Worm (Caenorhabditis elegans) whole organism, L3 larva: Measurements from ENCODE around the gene ugt-44.
A peak's percentile ranks its signal among the peaks of the same experiment; 100 is the strongest.

Experiments used
- R02D3.7 ChIP-seq: fragments of 150-350 bp; optimal IDR thresholded peaks from 2 replicates; lab custom pipeline; 2014; ENCODE audit warnings: missing biosample characterization, missing genetic modification characterization
- ZK546.5 ChIP-seq: sonication (generic microtip); optimal IDR thresholded peaks from 2 replicates; lab custom pipeline; 2017; ENCODE audit warnings: missing biosample characterization, missing genetic modification characterization
- aly-2 ChIP-seq: fragments of 150-350 bp; optimal IDR thresholded peaks from 2 replicates; lab custom pipeline; 2014; ENCODE audit warnings: missing biosample characterization, missing genetic modification characterization
- ama-1 ChIP-seq: fragments of 150-350 bp; optimal IDR thresholded peaks from 2 replicates; lab custom pipeline; 2018
- ceh-16 ChIP-seq: sonication (generic microtip); optimal IDR thresholded peaks from 2 replicates; lab custom pipeline; 2017; ENCODE audit warnings: missing biosample characterization, missing genetic modification characterization
- ceh-28 ChIP-seq: fragments of 150-350 bp; optimal IDR thresholded peaks from 2 replicates; lab custom pipeline; 2014; ENCODE audit warnings: missing biosample characterization, missing genetic modification reagents, missing genetic modification characterization
- ceh-82 ChIP-seq: fragments of 150-350 bp; optimal IDR thresholded peaks from 2 replicates; lab custom pipeline; 2014; ENCODE audit warnings: missing biosample characterization, missing genetic modification characterization
- ceh-9 ChIP-seq: sonication (generic microtip); optimal IDR thresholded peaks from 2 replicates; lab custom pipeline; 2018; ENCODE audit warnings: missing biosample characterization, missing genetic modification characterization
- daf-12 ChIP-seq: fragments of 150-350 bp; optimal IDR thresholded peaks from 2 replicates; lab custom pipeline; 2014; ENCODE audit warnings: missing biosample characterization, missing genetic modification reagents, missing genetic modification characterization
- egl-27 ChIP-seq: sonication (generic microtip); optimal IDR thresholded peaks from 4 replicates; lab custom pipeline; 2017; ENCODE audit warnings: missing biosample characterization, missing genetic modification reagents, missing genetic modification characterization
- egl-5 ChIP-seq: fragments of 150-350 bp; optimal IDR thresholded peaks from 2 replicates; lab custom pipeline; 2017; ENCODE audit warnings: missing biosample characterization, missing genetic modification reagents, missing genetic modification characterization, inconsistent platforms
- elt-1 ChIP-seq: fragments of 150-350 bp; optimal IDR thresholded peaks from 2 replicates; lab custom pipeline; 2014; ENCODE audit warnings: missing biosample characterization, missing genetic modification characterization
- elt-2 ChIP-seq: sonication (generic microtip); optimal IDR thresholded peaks from 2 replicates; lab custom pipeline; 2016; ENCODE audit warnings: missing genetic modification reagents, mild to moderate bottlenecking, missing genetic modification characterization, missing compliant biosample characterization
- elt-3 ChIP-seq, 3 experiments: fragments of 150-350 bp in 1 of 3; sonication (generic microtip) in 2 of 3; optimal IDR thresholded peaks; 2 replicates in 2 of 3; 4 replicates in 1 of 3; lab custom pipeline; 2014 to 2017; ENCODE audit warnings: missing biosample characterization in 3 of 3, missing genetic modification characterization in 3 of 3
- eor-1 ChIP-seq, 2 experiments: fragments of 150-350 bp; optimal IDR thresholded peaks; 2 replicates each; lab custom pipeline; 2014 to 2018; ENCODE audit warnings: missing biosample characterization in 2 of 2, missing genetic modification characterization in 2 of 2
- hmg-11 ChIP-seq: sonication (generic microtip); optimal IDR thresholded peaks from 2 replicates; lab custom pipeline; 2016; ENCODE audit warnings: missing genetic modification characterization, missing compliant biosample characterization
- jun-1 ChIP-seq: fragments of 150-350 bp; optimal IDR thresholded peaks from 2 replicates; lab custom pipeline; 2014; ENCODE audit warnings: missing biosample characterization, missing genetic modification reagents, missing genetic modification characterization
- lin-15B ChIP-seq: fragments of 150-350 bp; optimal IDR thresholded peaks from 2 replicates; lab custom pipeline; 2014; ENCODE audit warnings: missing biosample characterization, missing genetic modification characterization
- lin-39 ChIP-seq: fragments of 150-350 bp; optimal IDR thresholded peaks from 2 replicates; lab custom pipeline; 2018; ENCODE audit warnings: missing biosample characterization, missing genetic modification reagents, missing genetic modification characterization
- lsy-12 ChIP-seq: sonication (generic microtip); optimal IDR thresholded peaks from 2 replicates; lab custom pipeline; 2016; ENCODE audit warnings: mild to moderate bottlenecking, missing genetic modification characterization, missing compliant biosample characterization
- mdl-1 ChIP-seq: fragments of 150-350 bp; optimal IDR thresholded peaks from 2 replicates; lab custom pipeline; 2014; ENCODE audit warnings: missing biosample characterization, missing genetic modification characterization
- mml-1 ChIP-seq: fragments of 150-350 bp; sonication (generic microtip); optimal IDR thresholded peaks from 3 replicates; lab custom pipeline; 2014; ENCODE audit warnings: missing biosample characterization, missing genetic modification characterization
- nfya-1 ChIP-seq: sonication (generic microtip); optimal IDR thresholded peaks from 2 replicates; lab custom pipeline; 2017; ENCODE audit warnings: missing genetic modification characterization, mild to moderate bottlenecking, missing compliant biosample characterization, antibody characterized with exemption, moderate library complexity; ENCODE audit not compliant: insufficient read depth
- nhr-11 ChIP-seq: fragments of 150-350 bp; optimal IDR thresholded peaks from 2 replicates; lab custom pipeline; 2014; ENCODE audit warnings: missing biosample characterization, missing genetic modification characterization
- nhr-12 ChIP-seq: fragments of 150-350 bp; optimal IDR thresholded peaks from 2 replicates; lab custom pipeline; 2014; ENCODE audit warnings: missing biosample characterization, missing genetic modification characterization
- nhr-23 ChIP-seq: fragments of 150-350 bp; optimal IDR thresholded peaks from 2 replicates; lab custom pipeline; 2014; ENCODE audit warnings: missing biosample characterization, missing genetic modification reagents, missing genetic modification characterization
- nhr-237 ChIP-seq: fragments of 150-350 bp; optimal IDR thresholded peaks from 2 replicates; lab custom pipeline; 2014; ENCODE audit warnings: missing biosample characterization, missing genetic modification characterization
- nhr-25 ChIP-seq: sonication (generic microtip); optimal IDR thresholded peaks from 2 replicates; lab custom pipeline; 2017; ENCODE audit warnings: missing biosample characterization, missing genetic modification characterization
- nhr-28 ChIP-seq: fragments of 150-350 bp; optimal IDR thresholded peaks from 2 replicates; lab custom pipeline; 2014; ENCODE audit warnings: missing biosample characterization, missing genetic modification characterization
- nhr-67 ChIP-seq: fragments of 150-350 bp; optimal IDR thresholded peaks from 2 replicates; lab custom pipeline; 2014; ENCODE audit warnings: missing biosample characterization, missing genetic modification characterization
- nhr-76 ChIP-seq: fragments of 150-350 bp; sonication (generic microtip); optimal IDR thresholded peaks from 5 replicates; lab custom pipeline; 2014; ENCODE audit warnings: missing biosample characterization, missing genetic modification characterization
- pha-4 ChIP-seq: fragments of 150-350 bp; optimal IDR thresholded peaks from 2 replicates; lab custom pipeline; 2014; ENCODE audit warnings: missing biosample characterization, missing genetic modification reagents, missing genetic modification characterization
- pqm-1 ChIP-seq: fragments of 150-350 bp; optimal IDR thresholded peaks from 2 replicates; lab custom pipeline; 2017; ENCODE audit warnings: missing biosample characterization, missing genetic modification characterization, inconsistent platforms
- sea-2 ChIP-seq: fragments of 150-350 bp; sonication (generic microtip); optimal IDR thresholded peaks from 4 replicates; lab custom pipeline; 2014; ENCODE audit warnings: missing biosample characterization, missing genetic modification reagents, missing genetic modification characterization
- skn-1 ChIP-seq: fragments of 150-350 bp; optimal IDR thresholded peaks from 2 replicates; lab custom pipeline; 2014; ENCODE audit warnings: missing biosample characterization, missing genetic modification characterization
- snpc-4 ChIP-seq: fragments of 150-350 bp; optimal IDR thresholded peaks from 2 replicates; lab custom pipeline; 2014; ENCODE audit warnings: missing biosample characterization, missing genetic modification characterization
- tbx-2 ChIP-seq: sonication (generic microtip); optimal IDR thresholded peaks from 2 replicates; lab custom pipeline; 2016; ENCODE audit warnings: mild to moderate bottlenecking, missing genetic modification characterization, missing compliant biosample characterization
- unc-39 ChIP-seq: sonication (generic microtip); optimal IDR thresholded peaks from 4 replicates; lab custom pipeline; 2017; ENCODE audit warnings: missing biosample characterization, missing genetic modification characterization
- unc-62 ChIP-seq: fragments of 150-350 bp; sonication (generic microtip); optimal IDR thresholded peaks from 4 replicates; lab custom pipeline; 2014; ENCODE audit warnings: missing biosample characterization, missing genetic modification reagents, missing genetic modification characterization
- zag-1 ChIP-seq: fragments of 150-350 bp; optimal IDR thresholded peaks from 2 replicates; lab custom pipeline; 2014; ENCODE audit warnings: missing biosample characterization, missing genetic modification characterization
- ztf-11 ChIP-seq: fragments of 150-350 bp; optimal IDR thresholded peaks from 2 replicates; lab custom pipeline; 2014; ENCODE audit warnings: missing biosample characterization, missing genetic modification characterization
- ztf-4 ChIP-seq: fragments of 150-350 bp; optimal IDR thresholded peaks from 2 replicates; lab custom pipeline; 2014; ENCODE audit warnings: missing biosample characterization, missing genetic modification characterization

Gene ugt-44

ce11 chrIV:10500481-10500880 lies 30.9 kb downstream of the ugt-44 start:
- no peak for TF ChIP-seq nhr-67 (tag; lab: Kevin White, UChicago)
- TF ChIP-seq egl-27 (tag; lab: Kevin White, UChicago) = no peak
- TF ChIP-seq ceh-82 = no peak
- no peak for TF ChIP-seq unc-39 (tag; lab: Kevin White, UChicago)
- no peak for TF ChIP-seq unc-62 (GFP tag; lab: Kevin White, UChicago)
- TF ChIP-seq aly-2 = no peak

- no peak for TF ChIP-seq ztf-4
- TF ChIP-seq nhr-237 (tag; lab: Kevin White, UChicago) = no peak
- TF ChIP-seq tbx-2 (tag; lab: Kevin White, UChicago) = no peak
- no peak for TF ChIP-seq nfya-1 (tag; lab: Kevin White, UChicago)
- no peak for TF ChIP-seq ceh-82
- no peak for TF ChIP-seq nhr-25 (tag; lab: Kevin White, UChicago)
- no peak for TF ChIP-seq elt-3 (tag; optimal IDR thresholded peaks at IDR 0.05; lab: Kevin White, UChicago)
- TF ChIP-seq mml-1 (tag; lab: Kevin White, UChicago) = no peak
- no peak for TF ChIP-seq egl-27 (tag; lab: Kevin White, UChicago)
- TF ChIP-seq nhr-76 = no peak
- no peak for TF ChIP-seq nhr-67 (tag; lab: Kevin White, UChicago)
- TF ChIP-seq jun-1 = no peak
- TF ChIP-seq nhr-12 = no peak
These were observed 32.2 kb downstream of the ugt-44 start, which contains the start of gene tax-6 for ce11 chrIV:10501550-10502240. tax-6 (minus strand) TSS chrIV:10501600.

- no peak for TF ChIP-seq R02D3.7 (tag; lab: Kevin White, UChicago)
- TF ChIP-seq nhr-67 (tag; lab: Kevin White, UChicago) = no peak
- peak; percentile 29 for TF ChIP-seq ama-1 (lab: Kevin White, UChicago)
- peak; percentile 97 for TF ChIP-seq pqm-1
- no peak for TF ChIP-seq ceh-9 (tag; lab: Kevin White, UChicago)
- peak; percentile 45 for TF ChIP-seq egl-5 (tag; lab: Kevin White, UChicago)
- TF ChIP-seq mdl-1 (tag; lab: Kevin White, UChicago) = peak; percentile 60
- no peak for TF ChIP-seq elt-3 (tag; optimal IDR thresholded peaks at IDR 0.05; lab: Kevin White, UChicago)
- peak; percentile 59 for TF ChIP-seq nfya-1 (tag; lab: Kevin White, UChicago)
- no peak for TF ChIP-seq ZK546.5
- no peak for TF ChIP-seq ztf-4
- TF ChIP-seq nhr-28 (tag; lab: Kevin White, UChicago) = no peak
- TF ChIP-seq hmg-11 (tag; lab: Kevin White, UChicago) = no peak
- TF ChIP-seq sea-2 (GFP tag; lab: Kevin White, UChicago) = no peak
- TF ChIP-seq ztf-11 = no peak
- TF ChIP-seq nhr-23 = no peak
- TF ChIP-seq elt-2 (tag; lab: Kevin White, UChicago) = peak; percentile 88
- peak; percentile 20 for TF ChIP-seq nhr-11 (tag; lab: Kevin White, UChicago)
- peak; percentile 96 for TF ChIP-seq pha-4
- TF ChIP-seq unc-39 (tag; lab: Kevin White, UChicago) = no peak
- no peak for TF ChIP-seq lin-39
- no peak for TF ChIP-seq mml-1 (tag; lab: Kevin White, UChicago)
- TF ChIP-seq unc-62 (GFP tag; lab: Kevin White, UChicago) = no peak
- TF ChIP-seq jun-1 = peak; percentile 54
- TF ChIP-seq skn-1 (tag; lab: Kevin White, UChicago) = peak; percentile 76
- TF ChIP-seq eor-1 (tag; optimal IDR thresholded peaks at IDR 0.05; lab: Kevin White, UChicago) = no peak
- no peak for TF ChIP-seq egl-27 (tag; lab: Kevin White, UChicago)
- peak; percentile 59 for TF ChIP-seq ceh-28 (tag; lab: Kevin White, UChicago)
- TF ChIP-seq, all 47 proteins: peak for 11
These were observed 32.8 kb downstream of the ugt-44 start for ce11 chrIV:10502345-10502744.

ce11 chrIV:10503750-10504232 lies 34.2 kb downstream of the ugt-44 start:
- TF ChIP-seq elt-3 (tag; optimal IDR thresholded peaks at IDR 0.05; lab: Kevin White, UChicago) (no peak), lsy-12 (peak; percentile 23), unc-62 (GFP tag; lab: Kevin White, UChicago) (no peak), daf-12 (tag; lab: Kevin White, UChicago) (no peak), lin-15B (tag; lab: Kevin White, UChicago) (peak; percentile 34), hmg-11 (tag; lab: Kevin White, UChicago) (peak; percentile 62), elt-2 (tag; lab: Kevin White, UChicago) (peak; percentile 41), nhr-28 (tag; lab: Kevin White, UChicago) (no peak), eor-1 (tag; optimal IDR thresholded peaks at IDR 0.05; lab: Kevin White, UChicago) (no peak), zag-1 (tag; lab: Kevin White, UChicago) (no peak), nhr-237 (tag; lab: Kevin White, UChicago) (no peak), ceh-9 (tag; lab: Kevin White, UChicago) (no peak), egl-5 (tag; lab: Kevin White, UChicago) (no peak), jun-1 (no peak), nfya-1 (tag; lab: Kevin White, UChicago) (peak; percentile 83), snpc-4 (tag; lab: Kevin White, UChicago) (peak; percentile 31), mml-1 (tag; lab: Kevin White, UChicago) (no peak), sea-2 (GFP tag; lab: Kevin White, UChicago) (no peak), aly-2 (no peak), ceh-28 (tag; lab: Kevin White, UChicago) (peak; percentile 81), nhr-23 (no peak), ceh-82 (no peak), R02D3.7 (tag; lab: Kevin White, UChicago) (no peak), ceh-16 (tag; lab: Kevin White, UChicago) (no peak), nhr-12 (no peak), pha-4 (peak; percentile 84), nhr-25 (tag; lab: Kevin White, UChicago) (no peak), elt-1 (tag; lab: Kevin White, UChicago) (no peak), skn-1 (tag; lab: Kevin White, UChicago) (peak; percentile 25), tbx-2 (tag; lab: Kevin White, UChicago) (peak; percentile 50), nhr-11 (tag; lab: Kevin White, UChicago) (no peak)
